Fruit fly (Drosophila melanogaster): ENCODE results near the gene CG17477.

CG17477 gene

dm6 chr3R:17078961-17079858 lies 47.5 kb downstream of the CG17477 start (continued):
- TF ChIP-seq E2f2 (GFP tag; IDR thresholded peaks at IDR 0.05) = no peak
- no peak for TF ChIP-seq hkb (optimal IDR thresholded peaks at IDR 0.05)
- TF ChIP-seq hkb (GFP tag; IDR thresholded peaks at IDR 0.05) = 0 out of 2 replicates have a peak, but pooled peaks have one; percentile 7
- peak; percentile 40; the same call in 1 of the 2 replicates for TF ChIP-seq Atf6 (GFP tag; IDR thresholded peaks at IDR 0.05)
- no peak for TF ChIP-seq Lhr (GFP tag; optimal IDR thresholded peaks at IDR 0.05)
- peak; percentile 75 for TF ChIP-seq CG7987 (GFP tag; optimal IDR thresholded peaks at IDR 0.05)
- no peak for TF ChIP-seq hbn (GFP tag; IDR thresholded peaks at IDR 0.05; ENCODE audit: partially characterized antibody)
- TF ChIP-seq Hey (tag; optimal IDR thresholded peaks at IDR 0.05) = no peak
- TF ChIP-seq mam (GFP tag; optimal IDR thresholded peaks at IDR 0.05) = no peak
- TF ChIP-seq gro (GFP tag; optimal IDR thresholded peaks at IDR 0.05) = no peak
- no peak for TF ChIP-seq sqz (GFP tag; optimal IDR thresholded peaks at IDR 0.05)
- no peak for TF ChIP-seq bbx (GFP tag; IDR thresholded peaks at IDR 0.05; ENCODE audit: partially characterized antibody)
- no peak for TF ChIP-seq CG6272 (GFP tag; IDR thresholded peaks at IDR 0.05)
- no peak for TF ChIP-seq slp2 (GFP tag; optimal IDR thresholded peaks at IDR 0.05)
- TF ChIP-seq seq (GFP tag; IDR thresholded peaks at IDR 0.05) = peak; percentile 7; the same call in 1 of the 2 replicates
- no peak for TF ChIP-seq CG9817 (tag; optimal IDR thresholded peaks at IDR 0.05)
- peak; percentile 19; the same call in 1 of the 2 replicates for TF ChIP-seq CG9932 (GFP tag; IDR thresholded peaks at IDR 0.05)
- no peak for TF ChIP-seq Aef1 (GFP tag; IDR thresholded peaks at IDR 0.05)
- TF ChIP-seq CG6254 (GFP tag; optimal IDR thresholded peaks at IDR 0.05) = peak; percentile 29
- TF ChIP-seq CG10209 (GFP tag; optimal IDR thresholded peaks at IDR 0.05) = no peak
- no peak for TF ChIP-seq tup (GFP tag; optimal IDR thresholded peaks at IDR 0.05)
- peak; percentile 87 for TF ChIP-seq Med (GFP tag)
- TF ChIP-seq CG6765 (GFP tag; optimal IDR thresholded peaks at IDR 0.05) = no peak
- TF ChIP-seq CG9609 (GFP tag; optimal IDR thresholded peaks at IDR 0.05) = no peak
- peak; percentile 35; the same call in 1 of the 2 replicates for TF ChIP-seq Rfx (GFP tag; IDR thresholded peaks at IDR 0.05)
- no peak for TF ChIP-seq Sin3A (optimal IDR thresholded peaks at IDR 0.05)
- no peak for TF ChIP-seq Dip2 (GFP tag; IDR thresholded peaks at IDR 0.05)
- TF ChIP-seq CG11398 (GFP tag; optimal IDR thresholded peaks at IDR 0.05) = no peak
- no peak for TF ChIP-seq CG31441 (GFP tag; IDR thresholded peaks at IDR 0.05)
- TF ChIP-seq Kr (GFP tag; optimal IDR thresholded peaks at IDR 0.05) = peak; percentile 86
- TF ChIP-seq scrt (GFP tag; optimal IDR thresholded peaks at IDR 0.05) = no peak
- no peak for TF ChIP-seq Ets65A (GFP tag)
- no peak for TF ChIP-seq gsb-n (tag; optimal IDR thresholded peaks at IDR 0.05)
- no peak for TF ChIP-seq croc (GFP tag; conservative IDR thresholded peaks at IDR 0.05)
- no peak for TF ChIP-seq ham (GFP tag; IDR thresholded peaks at IDR 0.05)
- no peak for TF ChIP-seq CG12744 (GFP tag; optimal IDR thresholded peaks at IDR 0.05)
- peak; percentile 23 for TF ChIP-seq unpg (GFP tag; optimal IDR thresholded peaks at IDR 0.05)
- peak; percentile 13 for TF ChIP-seq YL-1 (GFP tag; optimal IDR thresholded peaks at IDR 0.05)
- no peak for TF ChIP-seq Optix (GFP tag; IDR thresholded peaks at IDR 0.05)
- no peak for TF ChIP-seq CG15514 (GFP tag; optimal IDR thresholded peaks at IDR 0.05)
- TF ChIP-seq grn (GFP tag; optimal IDR thresholded peaks at IDR 0.05) = peak; percentile 26
- TF ChIP-seq pb (GFP tag; optimal IDR thresholded peaks at IDR 0.05) = no peak
- TF ChIP-seq CG2116 (GFP tag; optimal IDR thresholded peaks at IDR 0.05) = no peak
- TF ChIP-seq CG7372 (GFP tag; IDR thresholded peaks at IDR 0.05) = no peak
- TF ChIP-seq gcm2 (GFP tag; optimal IDR thresholded peaks at IDR 0.05) = no peak
- TF ChIP-seq Ptx1 (GFP tag; IDR thresholded peaks at IDR 0.05) = no peak
- TF ChIP-seq wek (GFP tag; optimal IDR thresholded peaks at IDR 0.05) = peak; percentile 73
- no peak for TF ChIP-seq wdn (GFP tag; IDR thresholded peaks at IDR 0.05)
- no peak for TF ChIP-seq Sry-δ (GFP tag; optimal IDR thresholded peaks at IDR 0.05)
- no peak for TF ChIP-seq Deaf1 (tag; optimal IDR thresholded peaks at IDR 0.05)
- TF ChIP-seq ara (GFP tag; IDR thresholded peaks at IDR 0.05) = no peak

Data from whole organism, embryonic.